Worm (Caenorhabditis elegans): Measurements from ENCODE around the gene ttr-51.
A peak's percentile ranks its signal among the peaks of the same experiment; 100 is the strongest.

The ttr-51 gene

DNA sequence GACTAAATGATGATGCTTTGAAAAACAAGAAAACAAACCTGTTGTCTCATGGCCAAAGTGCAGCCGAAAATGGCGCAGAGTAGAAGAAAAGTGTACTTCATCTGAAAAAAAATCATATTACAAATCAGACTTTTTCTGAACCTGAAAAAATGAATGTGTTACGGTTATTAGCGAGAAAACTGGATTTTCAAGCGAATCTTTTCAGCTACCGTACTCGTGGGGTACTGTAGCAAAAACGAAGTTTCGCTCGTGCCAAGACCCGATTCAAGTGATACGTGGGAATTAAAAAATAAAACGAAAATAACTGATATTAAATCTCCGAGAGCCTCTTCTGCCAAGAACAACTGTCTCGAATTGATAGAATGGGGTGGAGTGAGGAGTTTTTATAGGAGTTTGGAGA is at the start of gene ttr-51:
TSS of gene ttr-51 (minus strand) at position 101 of the 400 bp plus-strand sequence.
- TF ChIP-seq ztf-23 (GFP tag; IDR thresholded peaks at IDR 0.05) (no peak), flt-1 (GFP tag; IDR thresholded peaks at IDR 0.05) (no peak), T22C8.4 (GFP tag; IDR thresholded peaks at IDR 0.05) (no peak), klf-2 (GFP tag; conservative IDR thresholded peaks at IDR 0.05) (no peak), ref-1 (GFP tag; conservative IDR thresholded peaks at IDR 0.05) (no peak), med-1 (GFP tag; optimal IDR thresholded peaks at IDR 0.05; ENCODE audit: insufficient read depth) (no peak), cog-1 (tag; optimal IDR thresholded peaks at IDR 0.05) (no peak), ztf-29 (GFP tag; IDR thresholded peaks at IDR 0.05) (no peak)

DNA sequence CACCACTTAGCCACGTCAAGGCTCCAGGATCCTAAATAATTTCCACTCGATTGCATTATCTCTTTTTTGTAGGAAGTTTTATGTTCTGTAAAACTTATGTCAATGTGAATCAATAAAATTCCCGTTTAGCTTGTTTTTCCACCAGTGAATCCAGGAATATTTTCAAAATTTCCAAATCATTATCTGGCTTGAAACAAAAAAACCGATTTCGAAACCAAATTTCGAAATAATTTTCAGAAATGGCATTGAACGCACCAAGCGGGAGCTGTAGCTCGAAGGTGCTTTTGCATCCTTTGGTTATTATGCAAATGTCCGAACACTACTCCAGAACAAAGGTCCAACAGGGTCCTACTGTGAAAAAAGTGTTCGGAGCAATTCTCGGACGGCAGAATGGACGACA is 48.5 kb upstream of the ttr-51 start, which contains the start of gene csn-6:
TSS of gene csn-6 (plus strand) at position 234 of the 400 bp plus-strand sequence.
- TF ChIP-seq ref-1 (GFP tag; conservative IDR thresholded peaks at IDR 0.05) (no peak), klf-2 (GFP tag; conservative IDR thresholded peaks at IDR 0.05) (no peak), flt-1 (GFP tag; IDR thresholded peaks at IDR 0.05) (no peak), T22C8.4 (GFP tag; IDR thresholded peaks at IDR 0.05) (no peak), med-1 (GFP tag; optimal IDR thresholded peaks at IDR 0.05; ENCODE audit: insufficient read depth) (no peak), ztf-23 (GFP tag; IDR thresholded peaks at IDR 0.05) (no peak), tab-1 (GFP tag; IDR thresholded peaks at IDR 0.05) (no peak)

DNA sequence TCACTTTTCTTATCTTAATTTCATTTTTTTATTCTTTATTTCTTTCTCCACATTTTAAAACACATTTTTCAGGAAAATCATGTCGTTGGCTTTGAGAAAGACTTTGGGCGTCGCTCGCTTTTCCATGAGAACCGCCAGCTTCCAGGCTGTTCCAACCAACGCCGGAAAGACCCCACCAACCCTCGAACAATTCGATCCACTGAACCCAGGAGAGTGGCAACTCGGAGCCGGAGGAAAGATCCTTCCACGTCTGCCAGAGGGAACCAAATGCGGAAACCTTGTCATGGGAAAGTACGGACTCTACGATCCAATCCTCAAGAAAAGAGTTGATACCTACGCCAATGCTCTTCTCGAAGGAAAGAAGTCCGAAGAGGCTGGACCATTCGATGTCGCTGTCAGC is 48.0 kb upstream of the ttr-51 start, which contains the start of gene kdp-1:
TSS of gene kdp-1 (plus strand) at position 80 of the 400 bp plus-strand sequence.
- TF ChIP-seq tab-1 (GFP tag; IDR thresholded peaks at IDR 0.05), result no peak
- no peak for TF ChIP-seq klf-2 (GFP tag; conservative IDR thresholded peaks at IDR 0.05)
- no peak for TF ChIP-seq ztf-29 (GFP tag; IDR thresholded peaks at IDR 0.05)
- no peak for TF ChIP-seq cog-1 (tag; optimal IDR thresholded peaks at IDR 0.05)
- TF ChIP-seq ztf-23 (GFP tag; IDR thresholded peaks at IDR 0.05), result no peak
- TF ChIP-seq med-1 (GFP tag; optimal IDR thresholded peaks at IDR 0.05; ENCODE audit: insufficient read depth), result no peak
- TF ChIP-seq flt-1 (GFP tag; IDR thresholded peaks at IDR 0.05), result no peak
- TF ChIP-seq ref-1 (GFP tag; conservative IDR thresholded peaks at IDR 0.05), result no peak
- no peak for TF ChIP-seq T22C8.4 (GFP tag; IDR thresholded peaks at IDR 0.05)

DNA sequence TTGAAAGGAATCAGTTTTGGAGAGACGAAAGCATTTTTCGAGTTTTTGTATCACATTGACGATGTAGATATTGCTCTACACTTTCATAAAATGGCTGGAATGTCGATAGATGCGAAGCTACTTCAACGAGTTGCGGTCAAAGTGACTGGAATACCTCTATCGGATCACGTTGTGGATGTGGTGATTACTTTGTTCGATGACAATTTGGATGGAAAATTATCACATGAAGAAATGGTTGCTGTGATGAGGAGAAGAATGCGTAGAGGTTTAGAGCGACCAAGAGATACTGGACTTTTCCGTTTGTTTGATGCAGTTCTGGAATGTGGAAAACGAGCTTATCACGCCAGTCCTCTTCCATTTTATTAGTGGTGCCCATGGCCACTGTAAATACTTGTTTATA is 47.5 kb upstream of the ttr-51 start:
- TF ChIP-seq T22C8.4 (GFP tag; IDR thresholded peaks at IDR 0.05) (no peak), ref-1 (GFP tag; conservative IDR thresholded peaks at IDR 0.05) (no peak), ztf-29 (GFP tag; IDR thresholded peaks at IDR 0.05) (no peak), ztf-23 (GFP tag; IDR thresholded peaks at IDR 0.05) (no peak), klf-2 (GFP tag; conservative IDR thresholded peaks at IDR 0.05) (no peak), flt-1 (GFP tag; IDR thresholded peaks at IDR 0.05) (no peak), cog-1 (tag; optimal IDR thresholded peaks at IDR 0.05) (no peak), med-1 (GFP tag; optimal IDR thresholded peaks at IDR 0.05; ENCODE audit: insufficient read depth) (no peak), tab-1 (GFP tag; IDR thresholded peaks at IDR 0.05) (no peak)

DNA sequence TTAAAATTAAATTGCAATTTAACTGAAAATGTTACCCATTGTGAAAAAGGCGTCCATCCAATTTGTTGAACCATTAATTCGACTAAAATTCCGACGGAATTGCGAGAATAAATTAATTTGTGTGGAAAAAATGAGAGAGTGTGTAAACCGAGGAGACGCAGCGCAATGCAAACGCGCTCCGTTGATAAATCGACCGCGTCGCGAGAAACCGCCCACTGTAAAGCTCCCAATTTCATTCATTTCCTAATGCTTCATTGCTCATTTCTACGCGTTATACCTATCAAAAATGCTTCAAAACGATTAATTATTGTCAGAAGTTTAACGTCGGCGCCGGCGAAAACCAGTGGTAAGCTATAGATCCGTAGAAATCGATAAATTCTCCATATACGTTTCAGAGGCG is 45.6 kb upstream of the ttr-51 start, which contains the start of the genes Y67H2A.2 and micu-1:
TSS of gene Y67H2A.2 (minus strand) at position 74 of the 400 bp plus-strand sequence.
TSS of gene micu-1 (plus strand) at position 181 of the 400 bp plus-strand sequence.
- TF ChIP-seq med-1 (GFP tag; optimal IDR thresholded peaks at IDR 0.05; ENCODE audit: insufficient read depth) (no peak), ztf-23 (GFP tag; IDR thresholded peaks at IDR 0.05) (peak; percentile 64; the same call in 1 of the 2 replicates), tab-1 (GFP tag; IDR thresholded peaks at IDR 0.05) (peak; percentile 71; the same call in 1 of the 2 replicates)

DNA sequence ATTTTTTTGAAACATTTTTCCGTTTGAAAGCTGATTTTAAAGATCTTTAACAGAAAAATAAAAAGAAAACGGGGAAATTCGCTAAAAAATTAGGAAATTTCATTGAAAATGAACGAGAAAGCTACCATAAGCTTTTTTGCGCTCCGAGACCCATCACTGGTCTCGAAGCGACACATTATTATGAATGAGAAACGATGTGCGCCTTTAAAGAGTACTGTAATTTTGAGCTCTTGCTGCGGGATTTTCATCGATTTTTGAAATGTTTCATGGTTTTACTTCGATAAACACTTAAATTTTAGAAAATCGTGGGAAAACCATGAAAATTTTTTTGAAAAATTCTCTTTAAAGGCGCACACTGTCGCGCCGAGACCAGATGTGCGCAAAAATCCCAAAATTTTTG is 38.1 kb upstream of the ttr-51 start:
- TF ChIP-seq klf-2 (GFP tag; conservative IDR thresholded peaks at IDR 0.05) (no peak), flt-1 (GFP tag; IDR thresholded peaks at IDR 0.05) (no peak), ztf-23 (GFP tag; IDR thresholded peaks at IDR 0.05) (no peak), med-1 (GFP tag; optimal IDR thresholded peaks at IDR 0.05; ENCODE audit: insufficient read depth) (no peak), T22C8.4 (GFP tag; IDR thresholded peaks at IDR 0.05) (no peak)

DNA sequence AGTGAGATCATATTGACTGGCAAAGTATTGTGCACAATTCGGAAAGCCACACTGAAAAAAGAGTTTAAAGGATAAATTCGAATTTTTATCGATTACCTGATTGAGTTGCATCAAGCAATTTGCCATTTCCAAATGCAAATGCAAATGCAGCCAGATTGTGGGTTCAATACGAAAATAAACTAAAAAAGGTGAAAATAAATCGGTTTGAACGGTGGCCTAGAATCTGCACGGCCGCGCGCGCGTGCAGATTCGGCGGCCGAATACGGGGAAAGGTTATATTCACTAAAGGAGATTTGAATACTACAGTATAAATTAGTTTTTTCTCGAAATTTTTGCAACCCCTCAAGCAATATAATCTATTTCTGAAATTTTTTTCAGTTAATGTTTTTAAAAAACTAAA is 37.2 kb upstream of the ttr-51 start, which contains the start of gene Y67H2A.10:
TSS of gene Y67H2A.10 (minus strand) at position 184 of the 400 bp plus-strand sequence.
- no peak for TF ChIP-seq tab-1 (GFP tag; IDR thresholded peaks at IDR 0.05)

DNA sequence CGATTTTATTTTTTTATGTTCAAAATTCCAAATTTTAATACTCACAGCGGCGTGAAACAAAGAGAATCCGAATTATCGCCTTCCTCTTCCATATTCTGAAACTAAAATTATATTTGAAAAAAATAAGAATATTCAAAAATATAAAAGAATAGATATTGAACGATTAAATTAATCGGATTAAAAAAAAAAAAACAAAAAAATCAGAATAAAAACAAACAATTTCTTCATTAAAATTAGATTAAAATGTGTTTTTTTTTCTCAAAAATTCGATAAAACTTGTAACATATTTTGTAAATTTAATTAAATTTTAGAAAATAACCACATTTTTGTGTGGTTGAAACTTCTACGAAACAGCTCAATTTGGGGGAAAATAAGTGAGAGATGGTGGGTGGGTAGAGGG is 30.7 kb upstream of the ttr-51 start, which contains the start of gene cpsf-3:
TSS of gene cpsf-3 (minus strand) at position 101 of the 400 bp plus-strand sequence.
- TF ChIP-seq T22C8.4 (GFP tag; IDR thresholded peaks at IDR 0.05) (no peak), ztf-23 (GFP tag; IDR thresholded peaks at IDR 0.05) (no peak), med-1 (GFP tag; optimal IDR thresholded peaks at IDR 0.05; ENCODE audit: insufficient read depth) (no peak), klf-2 (GFP tag; conservative IDR thresholded peaks at IDR 0.05) (no peak), ztf-29 (GFP tag; IDR thresholded peaks at IDR 0.05) (no peak), tab-1 (GFP tag; IDR thresholded peaks at IDR 0.05) (no peak), ref-1 (GFP tag; conservative IDR thresholded peaks at IDR 0.05) (no peak), flt-1 (GFP tag; IDR thresholded peaks at IDR 0.05) (no peak), cog-1 (tag; optimal IDR thresholded peaks at IDR 0.05) (no peak)

DNA sequence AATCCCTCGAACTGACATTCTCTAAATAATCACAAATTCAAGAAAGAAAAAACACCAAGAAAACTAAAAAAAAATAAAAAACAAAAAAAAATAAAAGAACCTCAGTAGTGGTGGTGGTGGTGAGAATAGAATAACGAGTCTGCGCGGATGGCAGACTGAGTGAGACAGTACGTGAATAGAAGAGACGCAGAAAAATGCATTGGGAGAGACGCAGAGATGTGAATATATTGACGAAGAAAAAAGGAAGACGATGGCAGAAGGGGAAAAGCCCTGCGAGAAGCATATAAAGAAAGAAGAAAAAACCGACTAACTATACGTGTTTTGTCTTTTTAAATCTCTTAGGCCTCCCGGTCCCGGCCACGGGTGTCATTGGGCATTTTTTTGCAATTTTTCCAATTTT is 20.4 kb upstream of the ttr-51 start, which contains the start of gene unc-26:
TSS of gene unc-26 (minus strand) at position 23 of the 400 bp plus-strand sequence.
- TF ChIP-seq T22C8.4 (GFP tag; IDR thresholded peaks at IDR 0.05) (no peak), flt-1 (GFP tag; IDR thresholded peaks at IDR 0.05) (0 out of 2 replicates have a peak, but pooled peaks have one; percentile 32)

DNA sequence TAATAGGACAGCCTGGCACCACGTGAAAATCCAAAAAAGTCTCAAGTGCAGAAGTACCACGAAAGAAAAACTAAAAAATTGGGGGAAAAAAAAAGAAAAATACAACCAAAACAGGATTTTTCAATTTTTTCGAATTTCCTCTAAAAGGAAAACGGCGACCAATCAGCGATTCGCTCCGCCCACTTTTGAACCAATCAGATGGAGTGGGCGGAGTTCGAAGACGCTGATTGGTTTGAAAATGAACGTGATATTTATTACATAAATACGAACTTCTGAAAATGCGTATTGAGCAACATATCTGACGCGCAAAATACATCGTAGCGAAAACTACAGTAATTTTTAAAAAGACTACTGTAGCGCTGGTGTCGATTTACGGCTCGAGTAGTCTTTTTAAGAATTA is 16.3 kb upstream of the ttr-51 start:
- TF ChIP-seq flt-1 (GFP tag; IDR thresholded peaks at IDR 0.05) (no peak), ztf-23 (GFP tag; IDR thresholded peaks at IDR 0.05) (no peak), ref-1 (GFP tag; conservative IDR thresholded peaks at IDR 0.05) (no peak), tab-1 (GFP tag; IDR thresholded peaks at IDR 0.05) (no peak), med-1 (GFP tag; optimal IDR thresholded peaks at IDR 0.05; ENCODE audit: insufficient read depth) (no peak), T22C8.4 (GFP tag; IDR thresholded peaks at IDR 0.05) (no peak), ztf-29 (GFP tag; IDR thresholded peaks at IDR 0.05) (no peak), klf-2 (GFP tag; conservative IDR thresholded peaks at IDR 0.05) (no peak), cog-1 (tag; optimal IDR thresholded peaks at IDR 0.05) (no peak)
